Worm (Caenorhabditis elegans) whole organism, young adult: ENCODE measurements around the gene Y32G9A.5.

ENCODE experiments used
- B0019.2 ChIP-seq: fragments of 200-800 bp; sonication (Bioruptor generic); conservative IDR thresholded peaks from 2 replicates; pipeline ENCODE4 v1.3.6; 2022; ENCODE audit warnings: missing genetic modification reagents, missing genetic modification characterization, missing compliant biosample characterization
- B0035.1 ChIP-seq: sonication (generic microtip); optimal IDR thresholded peaks from 2 replicates; lab custom pipeline; 2016; ENCODE audit warnings: missing genetic modification characterization, mild to moderate bottlenecking, missing compliant biosample characterization, missing genotype, missing genetic modification reagents
- C17E4.6 ChIP-seq: fragments of 200-800 bp; sonication (Bioruptor generic); IDR thresholded peaks from 2 replicates; pipeline ENCODE4 v1.3.6; 2022; ENCODE audit warnings: missing genetic modification reagents, missing genetic modification characterization, missing compliant biosample characterization
- D2030.7 ChIP-seq: fragments of 200-800 bp; sonication (Bioruptor generic); IDR thresholded peaks from 2 replicates; pipeline ENCODE4 v1.3.6; 2022; ENCODE audit warnings: missing genetic modification reagents, missing genetic modification characterization, missing compliant biosample characterization
- F33H1.4 ChIP-seq: fragments of 200-800 bp; sonication (Bioruptor generic); IDR thresholded peaks from 2 replicates; pipeline ENCODE4 v1.3.6; 2022; ENCODE audit warnings: missing genetic modification reagents, missing genetic modification characterization, missing compliant biosample characterization
- F37B4.10 ChIP-seq: fragments of 200-800 bp; sonication (Bioruptor generic); IDR thresholded peaks from 2 replicates; pipeline ENCODE4 v1.3.6; 2022; ENCODE audit warnings: missing genetic modification characterization, missing compliant biosample characterization
- Y67H2A.10 ChIP-seq: fragments of 200-800 bp; sonication (Bioruptor generic); conservative IDR thresholded peaks from 2 replicates; pipeline ENCODE4 v1.3.6; 2022; ENCODE audit warnings: missing genetic modification reagents, missing genetic modification characterization, missing compliant biosample characterization
- Y79H2A.3 ChIP-seq: fragments of 200-800 bp; sonication (Bioruptor generic); conservative IDR thresholded peaks from 2 replicates; pipeline ENCODE4 v1.3.6; 2022; ENCODE audit warnings: missing genetic modification reagents, missing genetic modification characterization, missing compliant biosample characterization
- akir-1 ChIP-seq: fragments of 200-800 bp; sonication (Bioruptor generic); optimal IDR thresholded peaks from 2 replicates; lab custom pipeline; 2018; ENCODE audit warnings: mild to moderate bottlenecking, missing genetic modification characterization, moderate library complexity, missing compliant biosample characterization
- ama-1 ChIP-seq, 3 experiments: fragments of 150-350 bp in 1 of 3; sonication (generic microtip) in 2 of 3; optimal IDR thresholded peaks; 2 replicates each; lab custom pipeline; 2014 to 2018; ENCODE audit warnings: missing biosample characterization in 2 of 3, missing genetic modification characterization in 2 of 3, missing genetic modification reagents in 2 of 3
- atf-7 ChIP-seq: sonication (generic microtip); optimal IDR thresholded peaks from 2 replicates; lab custom pipeline; 2017; ENCODE audit warnings: mild to moderate bottlenecking, missing genetic modification characterization, missing compliant biosample characterization
- attf-3 ChIP-seq: fragments of 200-800 bp; sonication (Bioruptor generic); conservative IDR thresholded peaks from 2 replicates; pipeline ENCODE4 v1.3.6; 2022; ENCODE audit warnings: missing genetic modification reagents, missing genetic modification characterization, missing compliant biosample characterization
- attf-6 ChIP-seq: fragments of 200-800 bp; sonication (Bioruptor generic); IDR thresholded peaks from 2 replicates; pipeline ENCODE4 v1.3.6; 2022; ENCODE audit warnings: missing genetic modification reagents, missing genetic modification characterization, missing compliant biosample characterization
- ccch-3 ChIP-seq: fragments of 200-800 bp; sonication (Bioruptor generic); optimal IDR thresholded peaks from 2 replicates; lab custom pipeline; 2018; ENCODE audit warnings: mild to moderate bottlenecking, missing genetic modification characterization, missing compliant biosample characterization
- ceh-27 ChIP-seq: fragments of 200-800 bp; sonication (Bioruptor generic); optimal IDR thresholded peaks from 2 replicates; lab custom pipeline; 2018; ENCODE audit warnings: mild to moderate bottlenecking, missing genetic modification characterization, moderate library complexity, missing compliant biosample characterization
- ceh-58 ChIP-seq: fragments of 200-800 bp; sonication (Bioruptor generic); IDR thresholded peaks from 2 replicates; pipeline ENCODE4 v1.3.6; 2022; ENCODE audit warnings: missing genetic modification characterization, missing compliant biosample characterization
- ceh-79 ChIP-seq: sonication (generic microtip); optimal IDR thresholded peaks from 2 replicates; lab custom pipeline; 2017; ENCODE audit warnings: mild to moderate bottlenecking, missing genetic modification characterization, missing compliant biosample characterization
- die-1 ChIP-seq: sonication (generic microtip); optimal IDR thresholded peaks from 2 replicates; lab custom pipeline; 2016; ENCODE audit warnings: missing genotype, mild to moderate bottlenecking, missing genetic modification characterization, missing compliant biosample characterization
- dox-1 ChIP-seq: fragments of 200-800 bp; sonication (Bioruptor generic); IDR thresholded peaks from 2 replicates; pipeline ENCODE4 v1.3.6; 2022; ENCODE audit warnings: missing genetic modification reagents, missing genetic modification characterization, missing compliant biosample characterization
- egrh-3 ChIP-seq: fragments of 200-800 bp; sonication (Bioruptor generic); IDR thresholded peaks from 2 replicates; pipeline ENCODE4 v1.3.6; 2022; ENCODE audit warnings: missing genetic modification reagents, missing genetic modification characterization, missing compliant biosample characterization
- ekl-4 ChIP-seq: fragments of 200-800 bp; sonication (Bioruptor generic); IDR thresholded peaks from 2 replicates; pipeline ENCODE4 v1.3.6; 2022; ENCODE audit warnings: missing genetic modification reagents, missing genetic modification characterization, missing compliant biosample characterization
- gei-17 ChIP-seq: fragments of 200-800 bp; sonication (Bioruptor generic); optimal IDR thresholded peaks from 2 replicates; lab custom pipeline; 2018; ENCODE audit warnings: mild to moderate bottlenecking, missing genetic modification characterization, missing compliant biosample characterization
- hmg-1.2 ChIP-seq: fragments of 200-800 bp; sonication (Bioruptor generic); IDR thresholded peaks from 2 replicates; pipeline ENCODE4 v1.3.6; 2022; ENCODE audit warnings: missing genetic modification reagents, missing genetic modification characterization, missing compliant biosample characterization
- hmg-20 ChIP-seq: fragments of 200-800 bp; sonication (Bioruptor generic); IDR thresholded peaks from 2 replicates; pipeline ENCODE4 v1.3.6; 2022; ENCODE audit warnings: missing genetic modification reagents, missing genetic modification characterization, missing compliant biosample characterization
- let-526 ChIP-seq: fragments of 200-800 bp; sonication (Bioruptor generic); IDR thresholded peaks from 2 replicates; pipeline ENCODE4 v1.3.6; 2022; ENCODE audit warnings: missing genetic modification reagents, missing genetic modification characterization, missing compliant biosample characterization
- lin-26 ChIP-seq: fragments of 200-800 bp; sonication (Bioruptor generic); IDR thresholded peaks from 2 replicates; pipeline ENCODE4 v1.3.6; 2022; ENCODE audit warnings: missing genetic modification reagents, missing genetic modification characterization, missing compliant biosample characterization
- lin-35 ChIP-seq, 3 experiments: fragments of 150-350 bp in 2 of 3; sonication (generic microtip) in 1 of 3; optimal IDR thresholded peaks; 2 replicates each; lab custom pipeline; 2014 to 2018; ENCODE audit warnings: missing biosample characterization in 3 of 3, missing genetic modification characterization in 3 of 3, missing genetic modification reagents in 3 of 3
- lir-1 ChIP-seq: fragments of 200-800 bp; sonication (Bioruptor generic); conservative IDR thresholded peaks from 2 replicates; pipeline ENCODE4 v1.3.6; 2022; ENCODE audit warnings: missing genetic modification reagents, missing genetic modification characterization, missing compliant biosample characterization
- lsl-1 ChIP-seq: fragments of 200-800 bp; sonication (Bioruptor generic); optimal IDR thresholded peaks from 2 replicates; lab custom pipeline; 2018; ENCODE audit warnings: mild to moderate bottlenecking, missing genetic modification characterization, moderate library complexity, missing compliant biosample characterization
- madf-10 ChIP-seq: sonication (generic microtip); optimal IDR thresholded peaks from 2 replicates; lab custom pipeline; 2016; ENCODE audit warnings: mild to moderate bottlenecking, missing genetic modification characterization, missing compliant biosample characterization
- madf-3 ChIP-seq: fragments of 200-800 bp; sonication (Bioruptor generic); IDR thresholded peaks from 2 replicates; pipeline ENCODE4 v1.3.6; 2022; ENCODE audit warnings: missing genetic modification reagents, missing genetic modification characterization, missing compliant biosample characterization
- madf-6 ChIP-seq: fragments of 200-800 bp; sonication (Bioruptor generic); IDR thresholded peaks from 2 replicates; pipeline ENCODE4 v1.3.6; 2022; ENCODE audit warnings: missing genetic modification reagents, missing genetic modification characterization, missing compliant biosample characterization
- madf-8 ChIP-seq: fragments of 200-800 bp; sonication (Bioruptor generic); conservative IDR thresholded peaks from 2 replicates; pipeline ENCODE4 v1.3.6; 2022; ENCODE audit warnings: missing genetic modification reagents, missing genetic modification characterization, missing compliant biosample characterization
- mel-28 ChIP-seq: sonication (generic microtip); optimal IDR thresholded peaks from 2 replicates; lab custom pipeline; 2016; ENCODE audit warnings: borderline replicate concordance, mild to moderate bottlenecking, missing genetic modification characterization, missing compliant biosample characterization
- mxl-1 ChIP-seq: sonication (generic microtip); optimal IDR thresholded peaks from 2 replicates; lab custom pipeline; 2016; ENCODE audit warnings: missing genetic modification characterization, missing compliant biosample characterization
- nfya-1 ChIP-seq: sonication (generic microtip); optimal IDR thresholded peaks from 2 replicates; lab custom pipeline; 2017; ENCODE audit warnings: antibody characterized with exemption, missing compliant biosample characterization, missing genetic modification characterization, borderline replicate concordance; ENCODE audit not compliant: insufficient read depth
- nhr-90 ChIP-seq: sonication (generic microtip); optimal IDR thresholded peaks from 2 replicates; lab custom pipeline; 2016; ENCODE audit warnings: missing genotype, mild to moderate bottlenecking, missing genetic modification characterization, missing compliant biosample characterization
- rcor-1 ChIP-seq: fragments of 200-800 bp; sonication (Bioruptor generic); IDR thresholded peaks from 2 replicates; pipeline ENCODE4 v1.3.6; 2022; ENCODE audit warnings: missing genetic modification reagents, missing genetic modification characterization, missing compliant biosample characterization
- sdz-38 ChIP-seq: sonication (generic microtip); optimal IDR thresholded peaks from 2 replicates; lab custom pipeline; 2016; ENCODE audit warnings: missing genotype, missing genetic modification characterization, missing compliant biosample characterization
- snpc-3.4 ChIP-seq: sonication (generic microtip); optimal IDR thresholded peaks from 2 replicates; lab custom pipeline; 2017; ENCODE audit warnings: missing genetic modification characterization, mild to moderate bottlenecking, missing compliant biosample characterization, antibody characterized with exemption, moderate library complexity, missing genotype, missing genetic modification reagents
- sptf-2 ChIP-seq: fragments of 200-800 bp; sonication (Bioruptor generic); optimal IDR thresholded peaks from 2 replicates; lab custom pipeline; 2018; ENCODE audit warnings: mild to moderate bottlenecking, missing genetic modification characterization, missing compliant biosample characterization
- tbp1 ChIP-seq: fragments of 200-800 bp; sonication (Bioruptor generic); optimal IDR thresholded peaks from 2 replicates; lab custom pipeline; 2018; ENCODE audit warnings: mild to moderate bottlenecking, missing genetic modification characterization, missing compliant biosample characterization
- tbx-9 ChIP-seq: sonication (generic microtip); optimal IDR thresholded peaks from 2 replicates; lab custom pipeline; 2016; ENCODE audit warnings: borderline replicate concordance, missing genetic modification characterization, inconsistent platforms, missing compliant biosample characterization
- tlf-1 ChIP-seq: fragments of 200-800 bp; sonication (Bioruptor generic); optimal IDR thresholded peaks from 2 replicates; lab custom pipeline; 2018; ENCODE audit warnings: mild to moderate bottlenecking, missing genetic modification characterization, missing compliant biosample characterization
- unc-130 ChIP-seq: sonication (generic microtip); optimal IDR thresholded peaks from 2 replicates; lab custom pipeline; 2016; ENCODE audit warnings: missing genetic modification reagents, missing genetic modification characterization, missing compliant biosample characterization
- xnd-1 ChIP-seq: sonication (generic microtip); optimal IDR thresholded peaks from 2 replicates; lab custom pipeline; 2016; ENCODE audit warnings: missing genotype, missing genetic modification reagents, missing genetic modification characterization, missing compliant biosample characterization
- ztf-25 ChIP-seq: fragments of 200-800 bp; sonication (Bioruptor generic); IDR thresholded peaks from 2 replicates; pipeline ENCODE4 v1.3.6; 2022; ENCODE audit warnings: missing genetic modification reagents, missing genetic modification characterization, missing compliant biosample characterization
- ztf-3 ChIP-seq: fragments of 200-800 bp; sonication (Bioruptor generic); optimal IDR thresholded peaks from 2 replicates; lab custom pipeline; 2018; ENCODE audit warnings: mild to moderate bottlenecking, missing genetic modification characterization, missing compliant biosample characterization

Gene Y32G9A.5

ce11 chrV:1870515-1870940 is 36.9 kb upstream of the Y32G9A.5 start (continued):
- TF ChIP-seq mel-28 (tag; lab: Kevin White, UChicago) (no peak), sptf-2 (GFP tag; lab: Kevin White, UChicago) (peak; percentile 34), Y67H2A.10 (peak; percentile 33; the same call in 1 of the 2 replicates), ceh-79 (no peak), C17E4.6 (GFP tag; lab: Robert Waterston, UW) (peak; percentile 63; the same call in 1 of the 2 replicates), gei-17 (GFP tag; lab: Kevin White, UChicago) (no peak), lsl-1 (GFP tag; lab: Kevin White, UChicago) (peak; percentile 79), hmg-1.2 (GFP tag; lab: Robert Waterston, UW) (peak; percentile 12), mxl-1 (tag; lab: Kevin White, UChicago) (no peak), egrh-3 (GFP tag; lab: Robert Waterston, UW) (no peak), snpc-3.4 (tag; lab: Kevin White, UChicago) (no peak), F37B4.10 (GFP tag; lab: Robert Waterston, UW) (no peak), attf-6 (GFP tag; lab: Robert Waterston, UW) (peak; percentile 34; the same call in 1 of the 2 replicates), lin-35 (GFP tag; optimal IDR thresholded peaks at IDR 0.05; lab: Kevin White, UChicago) (no peak), let-526 (no peak), rcor-1 (no peak), tbp1 (GFP tag; lab: Kevin White, UChicago) (peak; percentile 29), madf-8 (peak; percentile 25; the same call in 1 of the 2 replicates), dox-1 (GFP tag; lab: Robert Waterston, UW) (peak; percentile 74), ztf-3 (GFP tag; lab: Kevin White, UChicago) (no peak), sdz-38 (tag; lab: Kevin White, UChicago) (no peak), lir-1 (no peak), B0019.2 (peak; percentile 48; the same call in 1 of the 2 replicates), unc-130 (GFP tag; lab: Kevin White, UChicago) (peak; percentile 39), madf-6 (GFP tag; lab: Robert Waterston, UW) (peak; percentile 70), F33H1.4 (GFP tag; lab: Robert Waterston, UW) (peak; percentile 74), ama-1 (optimal IDR thresholded peaks at IDR 0.05; lab: Kevin White, UChicago) (no peak), ama-1 (GFP tag; optimal IDR thresholded peaks at IDR 0.05; lab: Kevin White, UChicago) (no peak), ceh-58 (no peak), ceh-27 (GFP tag; lab: Kevin White, UChicago) (no peak), madf-10 (tag; lab: Kevin White, UChicago) (no peak), B0035.1 (no peak), tlf-1 (GFP tag; lab: Kevin White, UChicago) (no peak), atf-7 (tag; lab: Kevin White, UChicago) (no peak), die-1 (tag; lab: Kevin White, UChicago) (no peak), attf-3 (GFP tag; lab: Robert Waterston, UW) (no peak), D2030.7 (GFP tag; lab: Robert Waterston, UW) (peak; percentile 82), madf-3 (GFP tag; lab: Robert Waterston, UW) (peak; percentile 60; the same call in 1 of the 2 replicates), akir-1 (no peak), Y79H2A.3 (GFP tag; lab: Robert Waterston, UW) (peak; percentile 43; the same call in 1 of the 2 replicates), nhr-90 (tag; lab: Kevin White, UChicago) (no peak), nfya-1 (tag; lab: Kevin White, UChicago) (no peak), lin-26 (GFP tag; lab: Robert Waterston, UW) (no peak), tbx-9 (tag; lab: Kevin White, UChicago) (no peak), ztf-25 (peak; percentile 19; the same call in 1 of the 2 replicates), ccch-3 (GFP tag; lab: Kevin White, UChicago) (no peak), ekl-4 (GFP tag; lab: Robert Waterston, UW) (peak; percentile 59; the same call in 1 of the 2 replicates), hmg-20 (GFP tag; lab: Robert Waterston, UW) (no peak), xnd-1 (tag; lab: Kevin White, UChicago) (peak; percentile 46)
